Worm (Caenorhabditis elegans): Measurements from ENCODE around the gene str-1.

DNA sequence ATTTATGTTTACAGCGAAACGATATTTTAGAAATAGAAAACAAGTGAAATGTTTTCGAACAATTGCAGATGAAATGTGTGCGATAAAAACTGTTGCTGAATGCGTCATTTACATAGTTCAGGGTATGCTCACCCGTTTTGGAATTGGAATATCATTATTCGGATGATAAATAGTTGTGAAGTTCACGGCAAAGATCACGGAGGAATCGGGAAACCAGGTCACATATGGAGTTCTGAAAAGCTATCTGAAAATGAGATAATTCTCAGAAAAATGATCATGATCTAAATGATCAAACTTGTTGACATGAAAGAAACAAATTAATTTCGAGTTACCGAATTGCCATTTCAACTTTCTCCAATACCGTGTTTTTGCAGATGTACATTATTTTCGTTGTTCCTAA lies 22.1 kb downstream of the str-1 start, which contains the start of gene best-16:
- TF ChIP-seq unc-130 (tag; optimal IDR thresholded peaks at IDR 0.05): no peak
- TF ChIP-seq unc-86 (tag; optimal IDR thresholded peaks at IDR 0.05): no peak
- no peak for TF ChIP-seq dpl-1 (GFP tag; optimal IDR thresholded peaks at IDR 0.05)

All from whole organism, L1 larva.